Worm (Caenorhabditis elegans): Measurements from ENCODE around the gene C18D11.10.

ce11 chrIII:11789480-11789879 lies 18.0 kb upstream of the C18D11.10 start:
- TF ChIP-seq lin-15B (tag; optimal IDR thresholded peaks at IDR 0.05): no peak
- TF ChIP-seq jun-1 (tag; optimal IDR thresholded peaks at IDR 0.05): no peak
- no peak for TF ChIP-seq tbx-2 (tag; optimal IDR thresholded peaks at IDR 0.05)
- no peak for TF ChIP-seq fos-1 (tag; optimal IDR thresholded peaks at IDR 0.05)
- TF ChIP-seq ama-1 (optimal IDR thresholded peaks at IDR 0.05): no peak
- no peak for TF ChIP-seq lin-39 (tag; optimal IDR thresholded peaks at IDR 0.05)
- TF ChIP-seq nhr-12 (tag; optimal IDR thresholded peaks at IDR 0.05): no peak
- TF ChIP-seq unc-39 (tag; optimal IDR thresholded peaks at IDR 0.05): no peak
- no peak for TF ChIP-seq unc-62 (GFP tag; optimal IDR thresholded peaks at IDR 0.05)
- TF ChIP-seq sea-2 (GFP tag; optimal IDR thresholded peaks at IDR 0.05): no peak
- TF ChIP-seq elt-2 (tag; optimal IDR thresholded peaks at IDR 0.05): no peak
- no peak for TF ChIP-seq ceh-9 (tag; optimal IDR thresholded peaks at IDR 0.05)
- no peak for TF ChIP-seq nhr-23 (tag; optimal IDR thresholded peaks at IDR 0.05)
- no peak for TF ChIP-seq nhr-76 (tag; optimal IDR thresholded peaks at IDR 0.05)
